Worm (Caenorhabditis elegans): ENCODE data around the gene C02F5.10.

Gene C02F5.10

DNA sequence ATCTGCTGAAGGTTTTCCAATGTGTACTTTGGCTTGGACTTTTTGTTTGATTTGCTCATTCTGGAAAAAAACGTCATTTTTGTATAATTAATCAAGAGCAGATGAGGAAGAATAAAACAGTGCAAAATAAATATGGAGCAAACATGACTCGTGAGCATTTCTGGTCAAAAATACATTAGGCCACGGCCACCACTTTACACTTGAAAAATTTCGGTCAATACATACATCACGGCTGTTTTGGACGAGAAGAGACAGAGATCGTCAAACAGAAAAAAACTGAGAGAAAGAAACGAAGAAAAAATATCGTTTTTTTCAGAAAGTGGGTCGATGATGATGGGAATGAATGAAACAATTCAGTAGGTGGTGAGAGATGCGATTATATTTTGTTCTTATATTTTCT lies 19.0 kb upstream of the C02F5.10 start, which contains the start of the genes F09G8.7 and crn-7 (continued):
- TF ChIP-seq ama-1 (optimal IDR thresholded peaks at IDR 0.05) = no peak
- no peak for TF ChIP-seq aha-1 (tag; optimal IDR thresholded peaks at IDR 0.05)
- TF ChIP-seq lsy-2 (tag; optimal IDR thresholded peaks at IDR 0.05) = peak in 1 of 2 experiments; percentile 55
- no peak for TF ChIP-seq elt-3 (tag; optimal IDR thresholded peaks at IDR 0.05)
- no peak for TF ChIP-seq unc-30 (tag; optimal IDR thresholded peaks at IDR 0.05)
- TF ChIP-seq zip-4 (GFP tag; optimal IDR thresholded peaks at IDR 0.05) = no peak
- TF ChIP-seq jun-1 (tag; optimal IDR thresholded peaks at IDR 0.05) = no peak
- no peak for TF ChIP-seq ets-5 (GFP tag; IDR thresholded peaks at IDR 0.05)
- no peak for TF ChIP-seq nhr-11 (tag; optimal IDR thresholded peaks at IDR 0.05)
- TF ChIP-seq ces-1 (GFP tag; optimal IDR thresholded peaks at IDR 0.05) = no peak
- no peak for TF ChIP-seq fkh-8 (tag; optimal IDR thresholded peaks at IDR 0.05)
- TF ChIP-seq mep-1 (tag; optimal IDR thresholded peaks at IDR 0.05) = no peak
- TF ChIP-seq blmp-1 (tag; optimal IDR thresholded peaks at IDR 0.05) = peak; percentile 46
- no peak for TF ChIP-seq zag-1 (tag; optimal IDR thresholded peaks at IDR 0.05)
- no peak for TF ChIP-seq xbp-1 (tag; optimal IDR thresholded peaks at IDR 0.05)
- TF ChIP-seq lin-15B (tag; optimal IDR thresholded peaks at IDR 0.05) = peak; percentile 15
- TF ChIP-seq ceh-82 (tag; optimal IDR thresholded peaks at IDR 0.05) = peak in 1 of 3 experiments; percentile 31

DNA sequence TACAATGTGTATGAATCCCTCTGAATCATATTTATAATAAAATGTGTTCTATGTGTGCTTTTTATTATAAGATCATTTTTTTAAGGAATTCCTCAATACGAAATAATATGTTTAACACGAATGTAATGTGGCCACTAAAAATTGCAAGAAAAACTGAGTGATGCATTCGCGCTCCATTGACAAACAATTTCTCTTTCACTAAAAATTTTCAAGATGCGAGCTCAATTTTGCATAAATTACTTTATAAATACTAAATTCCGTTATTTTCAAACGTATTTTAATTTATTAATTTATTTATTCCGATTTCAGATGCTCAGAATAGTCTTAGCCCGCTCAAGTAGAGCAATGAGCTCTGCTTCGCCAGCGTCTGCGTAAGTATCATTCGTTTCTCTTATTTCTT lies 16.5 kb upstream of the C02F5.10 start, which contains the start of gene mrps-9:
TSS of gene mrps-9 (plus strand) at position 310 of the 400 bp plus-strand sequence.
- TF ChIP-seq efl-1 (optimal IDR thresholded peaks at IDR 0.05) (peak; percentile 30 to 36), efl-1 (GFP tag; optimal IDR thresholded peaks at IDR 0.05 in 1 of 2) (peak; percentile 31 to 92), nhr-71 (tag; optimal IDR thresholded peaks at IDR 0.05) (no peak), nhr-76 (tag; optimal IDR thresholded peaks at IDR 0.05) (no peak), ces-1 (GFP tag; optimal IDR thresholded peaks at IDR 0.05) (no peak), elt-2 (tag; optimal IDR thresholded peaks at IDR 0.05) (no peak), elt-3 (tag; optimal IDR thresholded peaks at IDR 0.05) (no peak), unc-30 (tag; optimal IDR thresholded peaks at IDR 0.05) (no peak), aly-2 (tag; optimal IDR thresholded peaks at IDR 0.05) (no peak), zip-4 (GFP tag; optimal IDR thresholded peaks at IDR 0.05) (no peak), lsy-2 (tag; optimal IDR thresholded peaks at IDR 0.05) (peak in 1 of 2 experiments; percentile 60), nhr-12 (tag; optimal IDR thresholded peaks at IDR 0.05) (no peak), swsn-7 (tag; optimal IDR thresholded peaks at IDR 0.05) (peak; percentile 15), lir-3 (tag; optimal IDR thresholded peaks at IDR 0.05; ENCODE audit: poor library complexity) (peak; percentile 30), C04F5.9 (tag; optimal IDR thresholded peaks at IDR 0.05) (no peak), sptf-1 (tag; optimal IDR thresholded peaks at IDR 0.05) (no peak), snu-23 (GFP tag; optimal IDR thresholded peaks at IDR 0.05) (peak; percentile 30), grh-1 (GFP tag; IDR thresholded peaks at IDR 0.05) (no peak), ceh-63 (GFP tag; optimal IDR thresholded peaks at IDR 0.05) (no peak), lin-14 (GFP tag; optimal IDR thresholded peaks at IDR 0.05) (peak; percentile 38), lin-15B (tag; optimal IDR thresholded peaks at IDR 0.05) (no peak), tbx-2 (tag; optimal IDR thresholded peaks at IDR 0.05) (no peak), nhr-90 (tag; optimal IDR thresholded peaks at IDR 0.05; ENCODE audit: poor library complexity) (no peak), mab-9 (GFP tag; IDR thresholded peaks at IDR 0.05) (no peak), ztf-4 (tag; optimal IDR thresholded peaks at IDR 0.05) (no peak), skn-1 (tag; optimal IDR thresholded peaks at IDR 0.05) (no peak), vab-15 (tag; optimal IDR thresholded peaks at IDR 0.05) (no peak), snpc-4 (tag; optimal IDR thresholded peaks at IDR 0.05) (no peak), aha-1 (tag; optimal IDR thresholded peaks at IDR 0.05) (no peak), rnt-1 (tag; optimal IDR thresholded peaks at IDR 0.05) (peak; percentile 26), C16A3.4 (tag; optimal IDR thresholded peaks at IDR 0.05) (no peak), F16B12.6 (tag; optimal IDR thresholded peaks at IDR 0.05) (no peak), sox-4 (tag; optimal IDR thresholded peaks at IDR 0.05) (no peak), nhr-77 (tag; optimal IDR thresholded peaks at IDR 0.05) (no peak), hlh-4 (tag; optimal IDR thresholded peaks at IDR 0.05) (no peak), fos-1 (tag; optimal IDR thresholded peaks at IDR 0.05) (no peak), mep-1 (tag; optimal IDR thresholded peaks at IDR 0.05) (no peak), isw-1 (GFP tag; IDR thresholded peaks at IDR 0.05) (no peak), pax-3 (tag; optimal IDR thresholded peaks at IDR 0.05) (no peak), mdl-1 (tag; optimal IDR thresholded peaks at IDR 0.05) (no peak), lin-39 (tag; optimal IDR thresholded peaks at IDR 0.05) (no peak), ceh-82 (tag; optimal IDR thresholded peaks at IDR 0.05) (no peak), hpl-2 (GFP tag; optimal IDR thresholded peaks at IDR 0.05) (no peak), jun-1 (tag; optimal IDR thresholded peaks at IDR 0.05) (no peak), zag-1 (tag; optimal IDR thresholded peaks at IDR 0.05) (no peak), Y116A8C.19 (tag; optimal IDR thresholded peaks at IDR 0.05; ENCODE audit: borderline replicate concordance) (no peak)

Data from whole organism, L1 larva.